Worm (Caenorhabditis elegans): ENCODE measurements around the gene T01C3.3.
"Not testable (repeated sequence)": the region's sequence is repeated elsewhere in the genome, so short reads cannot be mapped to it uniquely, and the experiment has no call there.

T01C3.3 gene

ce11 chrV:14992627-14993117 is at the start of gene T01C3.3:
Gene T01C3.3 (minus strand): TSS chrV:14992677.
- no peak for TF ChIP-seq W03F9.2 (tag; optimal IDR thresholded peaks at IDR 0.05)
- TF ChIP-seq dao-5 (tag; optimal IDR thresholded peaks at IDR 0.05) = no peak
- no peak for TF ChIP-seq him-1 (tag; optimal IDR thresholded peaks at IDR 0.05)

- TF ChIP-seq dao-5, him-1, W03F9.2 (tag; optimal IDR thresholded peaks at IDR 0.05): not testable (repeated sequence)
Observed at ce11 chrV:15036769-15037168, 44.3 kb upstream of the T01C3.3 start, which contains the start of gene melo-3. Gene melo-3 (minus strand): TSS chrV:15036869.

ce11 chrV:15031373-15031772 is 38.9 kb upstream of the T01C3.3 start, which contains the start of gene cng-1:
Gene cng-1 (minus strand): TSS chrV:15031473.
- TF ChIP-seq him-1, W03F9.2, dao-5 (tag; optimal IDR thresholded peaks at IDR 0.05): not testable (repeated sequence)

ce11 chrV:15028896-15029519 is 36.5 kb upstream of the T01C3.3 start, which contains the start of gene F14H8.8:
Gene F14H8.8 (plus strand): TSS chrV:15029469.
- TF ChIP-seq him-1 (tag; optimal IDR thresholded peaks at IDR 0.05) = no peak
- TF ChIP-seq W03F9.2 (tag; optimal IDR thresholded peaks at IDR 0.05) = no peak
- no peak for TF ChIP-seq dao-5 (tag; optimal IDR thresholded peaks at IDR 0.05)

- no peak for TF ChIP-seq W03F9.2 (tag; optimal IDR thresholded peaks at IDR 0.05)
- no peak for TF ChIP-seq him-1 (tag; optimal IDR thresholded peaks at IDR 0.05)
- no peak for TF ChIP-seq dao-5 (tag; optimal IDR thresholded peaks at IDR 0.05)
Observed at ce11 chrV:15023544-15023943, 31.1 kb upstream of the T01C3.3 start, which contains the start of gene F14H8.4. Gene F14H8.4 (plus strand): TSS chrV:15023844.

ce11 chrV:15020732-15021131 is 28.3 kb upstream of the T01C3.3 start, which contains the start of gene F14H8.5:
Gene F14H8.5 (plus strand): TSS chrV:15021032.
- no peak for TF ChIP-seq W03F9.2 (tag; optimal IDR thresholded peaks at IDR 0.05)
- no peak for TF ChIP-seq dao-5 (tag; optimal IDR thresholded peaks at IDR 0.05)
- no peak for TF ChIP-seq him-1 (tag; optimal IDR thresholded peaks at IDR 0.05)

ce11 chrV:15020229-15020628 is 27.8 kb upstream of the T01C3.3 start, which contains the start of gene F14H8.2:
Gene F14H8.2 (minus strand): TSS chrV:15020329.
- TF ChIP-seq dao-5 (tag; optimal IDR thresholded peaks at IDR 0.05) (no peak), W03F9.2 (tag; optimal IDR thresholded peaks at IDR 0.05) (no peak), him-1 (tag; optimal IDR thresholded peaks at IDR 0.05) (no peak)

- TF ChIP-seq W03F9.2 (tag; optimal IDR thresholded peaks at IDR 0.05) (no peak), dao-5 (tag; optimal IDR thresholded peaks at IDR 0.05) (no peak), him-1 (tag; optimal IDR thresholded peaks at IDR 0.05) (no peak)
Observed at ce11 chrV:15016795-15017429, 24.4 kb upstream of the T01C3.3 start.

- TF ChIP-seq him-1 (tag; optimal IDR thresholded peaks at IDR 0.05) (no peak), dao-5 (tag; optimal IDR thresholded peaks at IDR 0.05) (no peak), W03F9.2 (tag; optimal IDR thresholded peaks at IDR 0.05) (no peak)
Observed at ce11 chrV:15015799-15016198, 23.3 kb upstream of the T01C3.3 start.

- no peak for TF ChIP-seq dao-5 (tag; optimal IDR thresholded peaks at IDR 0.05)
- no peak for TF ChIP-seq W03F9.2 (tag; optimal IDR thresholded peaks at IDR 0.05)
- no peak for TF ChIP-seq him-1 (tag; optimal IDR thresholded peaks at IDR 0.05)
Observed at ce11 chrV:15014164-15014563, 21.7 kb upstream of the T01C3.3 start, which contains the start of gene obr-2. Gene obr-2 (minus strand): TSS chrV:15014264.

- no peak for TF ChIP-seq dao-5 (tag; optimal IDR thresholded peaks at IDR 0.05)
Observed at ce11 chrV:15013328-15013727, 20.9 kb upstream of the T01C3.3 start.

- TF ChIP-seq dao-5 (tag; optimal IDR thresholded peaks at IDR 0.05) (no peak), him-1 (tag; optimal IDR thresholded peaks at IDR 0.05) (no peak), W03F9.2 (tag; optimal IDR thresholded peaks at IDR 0.05) (no peak)
Observed at ce11 chrV:15012542-15013301, 20.2 kb upstream of the T01C3.3 start.

ce11 chrV:15011560-15011959 is 19.1 kb upstream of the T01C3.3 start, which contains the start of gene nmr-2:
Gene nmr-2 (minus strand): TSS chrV:15011660.
- TF ChIP-seq him-1 (tag; optimal IDR thresholded peaks at IDR 0.05) (no peak), W03F9.2 (tag; optimal IDR thresholded peaks at IDR 0.05) (no peak), dao-5 (tag; optimal IDR thresholded peaks at IDR 0.05) (no peak)

Data from whole organism, L4/young adult.